Fruit fly (Drosophila melanogaster): ENCODE measurements around the gene CG31248.

Gene CG31248

dm6 chr3R:7091904-7092303, 37.2 kb upstream of the CG31248 start:
- TF ChIP-seq CG16779 (GFP tag; IDR thresholded peaks at IDR 0.05) (no peak), CG2116 (GFP tag; optimal IDR thresholded peaks at IDR 0.05) (peak; percentile 72), zen (tag; optimal IDR thresholded peaks at IDR 0.05) (peak; percentile 7), Ets97D (GFP tag; optimal IDR thresholded peaks at IDR 0.05) (peak; percentile 73), cato (GFP tag; optimal IDR thresholded peaks at IDR 0.05; ENCODE audit: borderline replicate concordance) (no peak), fu2 (GFP tag; optimal IDR thresholded peaks at IDR 0.05) (no peak), unpg (GFP tag; optimal IDR thresholded peaks at IDR 0.05) (peak; percentile 34), Nf-YA (GFP tag; IDR thresholded peaks at IDR 0.05) (no peak), sens (GFP tag) (peak; percentile 91), CG14710 (tag; optimal IDR thresholded peaks at IDR 0.05) (peak; percentile 71), knrl (GFP tag; IDR thresholded peaks at IDR 0.05; ENCODE audit: partially characterized antibody) (peak; percentile 70; the same call in 2 of the 3 replicates), br (optimal IDR thresholded peaks at IDR 0.05) (no peak), CG11247 (GFP tag; IDR thresholded peaks at IDR 0.05) (no peak), Abd-B (GFP tag; optimal IDR thresholded peaks at IDR 0.05) (peak; percentile 18), CG9932 (GFP tag; IDR thresholded peaks at IDR 0.05) (peak; percentile 23; the same call in 1 of the 2 replicates), bbx (GFP tag; IDR thresholded peaks at IDR 0.05; ENCODE audit: partially characterized antibody) (peak; percentile 80), CG10565 (GFP tag; optimal IDR thresholded peaks at IDR 0.05) (no peak), CG4854 (GFP tag; optimal IDR thresholded peaks at IDR 0.05) (peak; percentile 0), CG12744 (GFP tag; optimal IDR thresholded peaks at IDR 0.05) (peak; percentile 24), CG11723 (GFP tag; optimal IDR thresholded peaks at IDR 0.05) (no peak), lab (GFP tag; optimal IDR thresholded peaks at IDR 0.05) (no peak), Neu2 (GFP tag; optimal IDR thresholded peaks at IDR 0.05; ENCODE audit: borderline replicate concordance) (no peak), sisA (GFP tag; IDR thresholded peaks at IDR 0.05) (no peak), CG11504 (tag; optimal IDR thresholded peaks at IDR 0.05) (peak; percentile 65), HLH3B (GFP tag; IDR thresholded peaks at IDR 0.05) (no peak), zfh2 (GFP tag; optimal IDR thresholded peaks at IDR 0.05) (peak; percentile 27), bowl (GFP tag; IDR thresholded peaks at IDR 0.05) (no peak), twi (tag; optimal IDR thresholded peaks at IDR 0.05) (peak; percentile 2), CG9817 (tag; optimal IDR thresholded peaks at IDR 0.05) (peak; percentile 22), zfh1 (GFP tag; IDR thresholded peaks at IDR 0.05) (0 out of 3 replicates have a peak, but pooled peaks have one; percentile 5), CG4730 (GFP tag; IDR thresholded peaks at IDR 0.05) (no peak), wek (GFP tag; optimal IDR thresholded peaks at IDR 0.05) (no peak), Asciz (GFP tag; optimal IDR thresholded peaks at IDR 0.05) (no peak), Fer2 (tag; optimal IDR thresholded peaks at IDR 0.05) (no peak), Gsc (GFP tag; IDR thresholded peaks at IDR 0.05) (no peak), tio (GFP tag; optimal IDR thresholded peaks at IDR 0.05) (no peak), D19A (tag; optimal IDR thresholded peaks at IDR 0.05) (peak; percentile 47), CG4328 (GFP tag; optimal IDR thresholded peaks at IDR 0.05) (no peak), hb (GFP tag; IDR thresholded peaks at IDR 0.05; ENCODE audit: partially characterized antibody) (peak; percentile 70; the same call in 2 of the 3 replicates), lilli (GFP tag; optimal IDR thresholded peaks at IDR 0.05) (peak; percentile 59), CG15011 (GFP tag; optimal IDR thresholded peaks at IDR 0.05) (no peak), grau (tag; optimal IDR thresholded peaks at IDR 0.05) (peak; percentile 40), Trl (optimal IDR thresholded peaks at IDR 0.05) (no peak), Trl (GFP tag; optimal IDR thresholded peaks at IDR 0.05) (peak; percentile 52), HLH54F (GFP tag; optimal IDR thresholded peaks at IDR 0.05) (peak; percentile 24), Ssrp (tag; optimal IDR thresholded peaks at IDR 0.05) (no peak), CG9876 (GFP tag; optimal IDR thresholded peaks at IDR 0.05) (no peak), CG13424 (tag; optimal IDR thresholded peaks at IDR 0.05) (peak; percentile 27), run (tag; optimal IDR thresholded peaks at IDR 0.05) (no peak), CG2129 (GFP tag; IDR thresholded peaks at IDR 0.05; ENCODE audit: partially characterized antibody) (no peak), CG13296 (GFP tag; optimal IDR thresholded peaks at IDR 0.05) (peak; percentile 21)

Data from whole organism, embryonic.